Worm (Caenorhabditis elegans): ENCODE results near the gene dpy-27.
A peak's percentile ranks its signal among the peaks of the same experiment; 100 is the strongest.

The dpy-27 gene

DNA sequence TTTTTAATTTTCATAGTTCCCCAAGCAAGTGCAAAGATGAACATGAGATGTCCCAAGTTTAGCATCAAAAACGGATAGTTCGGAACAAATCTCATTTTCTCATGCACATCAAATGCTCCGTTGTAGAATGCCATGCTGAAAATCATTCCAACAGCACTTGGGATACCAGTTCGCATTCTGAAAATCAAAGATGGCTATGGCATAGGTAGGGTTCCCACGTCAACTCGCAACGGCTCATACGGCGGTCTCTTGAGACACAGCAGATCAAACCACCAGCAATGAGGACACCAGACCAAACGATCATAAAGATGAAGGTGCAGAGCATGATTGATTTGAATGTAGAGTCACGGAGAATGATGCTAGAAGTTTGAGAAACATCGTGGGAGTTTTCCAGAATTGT lies 16.4 kb downstream of the dpy-27 start:
- TF ChIP-seq pax-1 (tag; optimal IDR thresholded peaks at IDR 0.05), result no peak
- no peak for TF ChIP-seq K02D7.2 (tag; optimal IDR thresholded peaks at IDR 0.05)
- TF ChIP-seq nfya-1 (tag; optimal IDR thresholded peaks at IDR 0.05), result no peak
- TF ChIP-seq hlh-30 (tag; optimal IDR thresholded peaks at IDR 0.05; ENCODE audit: insufficient read depth), result no peak
- TF ChIP-seq pat-9 (tag; optimal IDR thresholded peaks at IDR 0.05), result no peak
- TF ChIP-seq ceh-24 (tag; optimal IDR thresholded peaks at IDR 0.05), result no peak
- no peak for TF ChIP-seq ceh-30 (tag; optimal IDR thresholded peaks at IDR 0.05)
- no peak for TF ChIP-seq unc-55 (GFP tag; optimal IDR thresholded peaks at IDR 0.05)
- TF ChIP-seq mec-3 (tag; optimal IDR thresholded peaks at IDR 0.05; ENCODE audit: borderline replicate concordance), result no peak
- no peak for TF ChIP-seq unc-3 (GFP tag; conservative IDR thresholded peaks at IDR 0.05)
- TF ChIP-seq unc-3 (tag; optimal IDR thresholded peaks at IDR 0.05), result no peak
- no peak for TF ChIP-seq lin-11 (tag; optimal IDR thresholded peaks at IDR 0.05)
- no peak for TF ChIP-seq pha-4 (tag; optimal IDR thresholded peaks at IDR 0.05)
- TF ChIP-seq ahr-1 (tag; optimal IDR thresholded peaks at IDR 0.05), result no peak
- TF ChIP-seq unc-86 (tag; optimal IDR thresholded peaks at IDR 0.05), result no peak
- no peak for TF ChIP-seq C38D4.7 (GFP tag; optimal IDR thresholded peaks at IDR 0.05)

DNA sequence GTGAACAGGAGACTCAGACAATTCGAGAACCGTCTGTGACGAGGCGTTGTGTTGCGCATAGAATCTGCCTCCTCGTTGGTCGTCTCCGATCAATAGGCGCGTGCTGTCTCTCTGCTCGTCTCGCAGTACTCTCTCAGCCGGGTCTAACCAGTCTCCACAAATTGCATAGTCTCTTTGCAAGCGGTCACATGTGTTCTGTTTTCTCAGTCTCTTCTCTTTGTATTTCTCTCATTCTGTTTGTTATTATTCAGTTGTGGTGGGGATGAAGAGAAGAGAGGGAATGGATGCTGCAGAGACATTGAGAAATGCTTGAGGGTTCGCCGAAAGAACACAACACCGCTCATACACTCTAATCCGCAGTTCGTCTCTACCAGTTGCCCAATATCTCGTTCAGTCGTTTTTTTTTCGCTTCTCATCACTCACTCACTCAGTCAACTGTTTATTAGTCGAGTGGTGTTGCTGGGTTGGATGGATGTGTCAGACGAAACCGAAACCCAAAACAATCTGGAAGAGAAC lies 18.0 kb downstream of the dpy-27 start:
- TF ChIP-seq pax-1 (tag; optimal IDR thresholded peaks at IDR 0.05) (peak; percentile 78), tbx-2 (tag; optimal IDR thresholded peaks at IDR 0.05) (peak; percentile 86), nhr-232 (tag; optimal IDR thresholded peaks at IDR 0.05) (no peak), pros-1 (tag; optimal IDR thresholded peaks at IDR 0.05) (peak; percentile 95), hlh-15 (tag; optimal IDR thresholded peaks at IDR 0.05) (no peak), ceh-45 (GFP tag; IDR thresholded peaks at IDR 0.05) (no peak), hlh-13 (GFP tag; optimal IDR thresholded peaks at IDR 0.05) (no peak), unc-55 (GFP tag; optimal IDR thresholded peaks at IDR 0.05) (peak; percentile 99), ceh-19 (GFP tag; optimal IDR thresholded peaks at IDR 0.05) (no peak), ceh-6 (GFP tag; optimal IDR thresholded peaks at IDR 0.05) (no peak), ceh-30 (tag; optimal IDR thresholded peaks at IDR 0.05) (peak; percentile 94), unc-3 (GFP tag; conservative IDR thresholded peaks at IDR 0.05) (no peak), unc-3 (tag; optimal IDR thresholded peaks at IDR 0.05) (no peak), fkh-6 (tag; optimal IDR thresholded peaks at IDR 0.05) (no peak), elt-4 (tag; optimal IDR thresholded peaks at IDR 0.05) (no peak), nfya-1 (tag; optimal IDR thresholded peaks at IDR 0.05) (peak; percentile 98), hlh-6 (tag; optimal IDR thresholded peaks at IDR 0.05) (no peak), hlh-8 (tag; optimal IDR thresholded peaks at IDR 0.05) (peak; percentile 37), dve-1 (tag; optimal IDR thresholded peaks at IDR 0.05) (peak; percentile 91), tbx-7 (tag; optimal IDR thresholded peaks at IDR 0.05) (peak; percentile 20), ceh-48 (tag; optimal IDR thresholded peaks at IDR 0.05) (peak; percentile 76), hlh-30 (tag; optimal IDR thresholded peaks at IDR 0.05; ENCODE audit: insufficient read depth) (peak; percentile 100), ceh-14 (tag; optimal IDR thresholded peaks at IDR 0.05) (peak; percentile 31), ceh-34 (tag; optimal IDR thresholded peaks at IDR 0.05) (peak; percentile 93), odd-2 (tag; optimal IDR thresholded peaks at IDR 0.05) (no peak), ets-4 (tag; optimal IDR thresholded peaks at IDR 0.05) (peak; percentile 78), elt-2 (tag; optimal IDR thresholded peaks at IDR 0.05) (no peak), ref-2 (tag; optimal IDR thresholded peaks at IDR 0.05) (peak; percentile 91), lin-11 (tag; optimal IDR thresholded peaks at IDR 0.05) (no peak), mec-3 (tag; optimal IDR thresholded peaks at IDR 0.05; ENCODE audit: borderline replicate concordance) (no peak), npax-4 (tag; optimal IDR thresholded peaks at IDR 0.05) (no peak), dmd-4 (tag; optimal IDR thresholded peaks at IDR 0.05; ENCODE audit: borderline replicate concordance) (peak; percentile 81), sox-4 (tag; optimal IDR thresholded peaks at IDR 0.05) (peak; percentile 18), T23F11.4 (GFP tag; optimal IDR thresholded peaks at IDR 0.05) (no peak), gmeb-2 (tag; optimal IDR thresholded peaks at IDR 0.05) (no peak), syd-9 (tag; optimal IDR thresholded peaks at IDR 0.05) (peak; percentile 51), ahr-1 (tag; optimal IDR thresholded peaks at IDR 0.05) (no peak), Y22D7AL.16 (tag; optimal IDR thresholded peaks at IDR 0.05) (no peak), eyg-1 (tag; optimal IDR thresholded peaks at IDR 0.05) (no peak), ceh-9 (tag; optimal IDR thresholded peaks at IDR 0.05) (no peak), fax-1 (tag; optimal IDR thresholded peaks at IDR 0.05) (peak; percentile 18), pqm-1 (tag; optimal IDR thresholded peaks at IDR 0.05) (peak; percentile 13), F13H6.1 (tag; optimal IDR thresholded peaks at IDR 0.05) (peak; percentile 85), fkh-10 (GFP tag; optimal IDR thresholded peaks at IDR 0.05) (no peak)
